Comparison of ENCODE assay signal across 5 worm cellular contexts in the genomic region with DNA sequence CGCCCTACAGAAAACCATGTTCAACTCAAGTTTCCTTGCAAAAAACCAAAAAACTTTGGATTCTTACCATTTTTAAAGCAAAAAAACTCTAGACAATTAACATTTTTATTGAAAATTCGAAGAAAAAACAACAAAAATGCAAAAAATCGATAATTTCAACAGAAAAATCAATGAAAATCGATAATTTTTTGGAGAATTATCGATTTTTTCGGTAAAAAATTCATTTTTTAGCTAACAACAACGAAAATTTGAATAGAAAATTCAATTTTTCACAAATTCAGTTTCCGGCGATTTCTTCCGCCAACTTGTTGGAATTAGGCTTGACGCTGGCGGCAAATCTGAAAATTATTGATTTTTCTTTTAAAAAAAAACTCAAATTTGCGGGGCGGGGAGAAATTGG.
A peak's percentile ranks its signal among the peaks of the same experiment; 100 is the strongest.
TF ChIP-seq lines count a peak whose summit lies in the region.

No protein-coding gene starts in this region.

TF ChIP-seq in whole organism, L3 larva, 47 proteins besides CTCF, POLR2A, EP300 and RAD21:
- TF ChIP-seq mdl-1 (tag; optimal IDR thresholded peaks at IDR 0.05; lab: Kevin White, UChicago) (no peak), nhr-43 (tag; optimal IDR thresholded peaks at IDR 0.05; lab: Kevin White, UChicago; ENCODE audit: poor library complexity, severe bottlenecking) (no peak), ceh-28 (tag; optimal IDR thresholded peaks at IDR 0.05; lab: Kevin White, UChicago) (peak; percentile 95)
TF ChIP-seq in whole organism, L3 larva: peak in this region for 1.

TF ChIP-seq in whole organism, L4 larva, 104 proteins besides CTCF, POLR2A, EP300 and RAD21:
- no peak for TF ChIP-seq lin-13 (GFP tag; optimal IDR thresholded peaks at IDR 0.05; lab: Kevin White, UChicago)
- TF ChIP-seq ceh-28 (tag; optimal IDR thresholded peaks at IDR 0.05; lab: Kevin White, UChicago) = peak; percentile 92
TF ChIP-seq in whole organism, L4 larva: peak in this region for 1.

TF ChIP-seq in whole organism, late embryonic, 69 proteins besides CTCF, POLR2A, EP300 and RAD21:
- TF ChIP-seq hlh-15 (tag; optimal IDR thresholded peaks at IDR 0.05; lab: Kevin White, UChicago) = no peak
- TF ChIP-seq ama-1 (optimal IDR thresholded peaks at IDR 0.05; lab: Kevin White, UChicago) = no peak
- no peak for TF ChIP-seq T23F11.4 (GFP tag; optimal IDR thresholded peaks at IDR 0.05; lab: Kevin White, UChicago)
- TF ChIP-seq ceh-18 (tag; optimal IDR thresholded peaks at IDR 0.05; lab: Kevin White, UChicago) = no peak
- TF ChIP-seq ceh-48 (tag; optimal IDR thresholded peaks at IDR 0.05; lab: Kevin White, UChicago) = peak; percentile 61
- no peak for TF ChIP-seq elt-2 (tag; optimal IDR thresholded peaks at IDR 0.05; lab: Kevin White, UChicago)
- TF ChIP-seq tbx-2 (tag; optimal IDR thresholded peaks at IDR 0.05; lab: Kevin White, UChicago) = no peak

TF ChIP-seq in whole organism, midembryonic, 9 proteins besides CTCF, POLR2A, EP300 and RAD21:
- peak; percentile 91 for TF ChIP-seq T22C8.4 (GFP tag; IDR thresholded peaks at IDR 0.05; lab: Robert Waterston, UW)
- TF ChIP-seq ztf-29 (GFP tag; IDR thresholded peaks at IDR 0.05; lab: Robert Waterston, UW) = no peak
- TF ChIP-seq med-1 (GFP tag; optimal IDR thresholded peaks at IDR 0.05; lab: Kevin White, UChicago; ENCODE audit: insufficient read depth) = no peak
TF ChIP-seq in whole organism, midembryonic: peak in this region for 1.

TF ChIP-seq in whole organism, young adult, 124 proteins besides CTCF, POLR2A, EP300 and RAD21:
- TF ChIP-seq gei-17 (GFP tag; optimal IDR thresholded peaks at IDR 0.05; lab: Kevin White, UChicago) (no peak), bed-1 (GFP tag; IDR thresholded peaks at IDR 0.05; lab: Robert Waterston, UW) (0 out of 2 replicates have a peak, but pooled peaks have one; percentile 39), F49E8.2 (tag; optimal IDR thresholded peaks at IDR 0.05; lab: Kevin White, UChicago; ENCODE audit: insufficient read depth) (no peak)
